Fruit fly (Drosophila melanogaster) whole organism, embryonic: ENCODE results near the gene Tlk.
A peak's percentile ranks its signal among the peaks of the same experiment; 100 is the strongest.

Experiments
- Awh ChIP-seq: fragments of 200-800 bp; sonication (Bioruptor generic); IDR thresholded peaks from 2 replicates; pipeline ENCODE4, ENCODE4 v1.3.6; 2022; ENCODE audit warnings: missing biosample characterization, missing genetic modification characterization
- Blimp-1 ChIP-seq: fragments of 200-800 bp; sonication (Bioruptor generic); optimal IDR thresholded peaks from 3 replicates; lab custom pipeline; 2018; ENCODE audit warnings: missing biosample characterization, missing genetic modification characterization, mild to moderate bottlenecking, moderate library complexity, missing genetic modification reagents
- CG10979 ChIP-seq: fragments of 200-800 bp; sonication (Bioruptor generic); optimal IDR thresholded peaks from 2 replicates; lab custom pipeline; 2018; ENCODE audit warnings: missing biosample characterization, mild to moderate bottlenecking, missing genetic modification characterization, moderate library complexity
- CG11695 ChIP-seq: fragments of 200-800 bp; sonication (Bioruptor generic); IDR thresholded peaks from 3 replicates; pipeline ENCODE4 v1.3.6; 2022; ENCODE audit warnings: missing biosample characterization, missing genetic modification characterization
- CG12155 ChIP-seq: fragments of 200-800 bp; sonication (Bioruptor generic); optimal IDR thresholded peaks from 3 replicates; lab custom pipeline; 2016; ENCODE audit warnings: missing biosample characterization, missing genetic modification characterization
- CG12744 ChIP-seq: fragments of 200-800 bp; sonication (Bioruptor generic); optimal IDR thresholded peaks from 2 replicates; lab custom pipeline; 2016; ENCODE audit warnings: missing biosample characterization, missing genetic modification characterization
- CG13624 ChIP-seq: fragments of 200-800 bp; sonication (Bioruptor generic); optimal IDR thresholded peaks from 2 replicates; lab custom pipeline; 2016; ENCODE audit warnings: missing biosample characterization, missing genetic modification characterization
- CG1602 ChIP-seq: fragments of 200-800 bp; sonication (Bioruptor generic); optimal IDR thresholded peaks from 3 replicates; lab custom pipeline; 2016; ENCODE audit warnings: missing biosample characterization, missing genetic modification characterization
- CG17359 ChIP-seq: fragments of 200-800 bp; sonication (Bioruptor generic); optimal IDR thresholded peaks from 3 replicates; lab custom pipeline; 2018; ENCODE audit warnings: missing biosample characterization, mild to moderate bottlenecking, missing genetic modification characterization, moderate library complexity
- CG18619 ChIP-seq: fragments of 200-800 bp; sonication (Bioruptor generic); optimal IDR thresholded peaks from 3 replicates; lab custom pipeline; 2017; ENCODE audit warnings: missing biosample characterization, mild to moderate bottlenecking, missing genetic modification characterization
- CG2120 ChIP-seq: fragments of 200-800 bp; sonication (Bioruptor generic); optimal IDR thresholded peaks from 3 replicates; lab custom pipeline; 2016; ENCODE audit warnings: missing biosample characterization, missing genetic modification characterization
- CG31365 ChIP-seq: fragments of 200-800 bp; sonication (Bioruptor generic); optimal IDR thresholded peaks from 2 replicates; lab custom pipeline; 2018; ENCODE audit warnings: missing biosample characterization, mild to moderate bottlenecking, missing genetic modification characterization
- CG3838 ChIP-seq: fragments of 200-800 bp; sonication (Bioruptor generic); optimal IDR thresholded peaks from 3 replicates; lab custom pipeline; 2016; ENCODE audit warnings: missing biosample characterization, missing genetic modification characterization
- CG6689 ChIP-seq: fragments of 200-800 bp; sonication (Bioruptor generic); IDR thresholded peaks from 2 replicates; pipeline ENCODE4 v1.3.6; 2022; ENCODE audit warnings: missing biosample characterization, missing genetic modification characterization
- CG6765 ChIP-seq: fragments of 200-800 bp; sonication (Bioruptor generic); optimal IDR thresholded peaks from 3 replicates; lab custom pipeline; 2017; ENCODE audit warnings: missing biosample characterization, mild to moderate bottlenecking, missing genetic modification characterization
- CG6791 ChIP-seq: fragments of 200-800 bp; sonication (Bioruptor generic); IDR thresholded peaks from 3 replicates; pipeline ENCODE4 v1.3.6; 2022; ENCODE audit warnings: missing biosample characterization, missing genetic modification characterization; ENCODE audit not compliant: partially characterized antibody
- CG6854 ChIP-seq: fragments of 200-800 bp; sonication (Bioruptor generic); optimal IDR thresholded peaks from 3 replicates; lab custom pipeline; 2017; ENCODE audit warnings: missing biosample characterization, mild to moderate bottlenecking, missing genetic modification characterization
- CG7963 ChIP-seq: fragments of 200-800 bp; sonication (Bioruptor generic); IDR thresholded peaks from 3 replicates; pipeline ENCODE4 v1.3.6; 2022; ENCODE audit warnings: missing biosample characterization, missing genetic modification characterization; ENCODE audit not compliant: partially characterized antibody
- CG9215 ChIP-seq: fragments of 200-800 bp; sonication (Bioruptor generic); IDR thresholded peaks from 2 replicates; pipeline ENCODE4 v1.3.6; 2022; ENCODE audit warnings: missing biosample characterization, missing genetic modification characterization
- CG9817 ChIP-seq: fragments of 200-800 bp; sonication (Bioruptor generic); optimal IDR thresholded peaks from 2 replicates; lab custom pipeline; 2018; ENCODE audit warnings: missing biosample characterization, mild to moderate bottlenecking, missing genetic modification characterization, moderate library complexity
- CTCF ChIP-seq: fragments of 200-800 bp; sonication (Bioruptor generic); optimal IDR thresholded peaks from 2 replicates; lab custom pipeline; 2017; ENCODE audit warnings: missing biosample characterization, mild to moderate bottlenecking, missing genetic modification characterization, moderate library complexity
- Ets65A ChIP-seq: fragments of 200-800 bp; sonication (Bioruptor generic); peaks from one replicate; lab custom pipeline; 2016; ENCODE audit warnings: missing biosample characterization, missing genetic modification characterization
- HLH4C ChIP-seq: fragments of 200-800 bp; sonication (Bioruptor generic); IDR thresholded peaks from 3 replicates; pipeline ENCODE4 v1.3.6; 2022; ENCODE audit warnings: missing biosample characterization, missing genetic modification characterization; ENCODE audit not compliant: partially characterized antibody
- Med ChIP-seq: fragments of 200-800 bp; sonication (Bioruptor generic); peaks from one replicate; lab custom pipeline; 2016; ENCODE audit warnings: missing biosample characterization, missing genetic modification characterization, mild to moderate bottlenecking, inconsistent platforms, moderate library complexity
- Pdp1 ChIP-seq, 2 experiments: fragments of 200-800 bp; sonication (Bioruptor generic); optimal IDR thresholded peaks; 3 replicates each; lab custom pipeline; 2016; ENCODE audit warnings: missing biosample characterization in 2 of 2, missing genetic modification characterization in 2 of 2, mild to moderate bottlenecking in 1 of 2, moderate library complexity in 1 of 2
- Sox102F ChIP-seq: fragments of 200-800 bp; sonication (Bioruptor generic); optimal IDR thresholded peaks from 2 replicates; lab custom pipeline; 2018; ENCODE audit warnings: missing biosample characterization, mild to moderate bottlenecking, missing genetic modification characterization, moderate library complexity
- Xrp1 ChIP-seq: fragments of 200-800 bp; sonication (Bioruptor generic); IDR thresholded peaks from 2 replicates; pipeline ENCODE4 v1.3.6; 2022; ENCODE audit warnings: missing biosample characterization, missing genetic modification characterization
- bab2 ChIP-seq: fragments of 200-800 bp; sonication (Bioruptor generic); optimal IDR thresholded peaks from 2 replicates; lab custom pipeline; 2016; ENCODE audit warnings: missing biosample characterization, missing genetic modification characterization
- bsh ChIP-seq, 2 experiments: fragments of 200-800 bp; sonication (Bioruptor generic); optimal IDR thresholded peaks; 2 replicates each; lab custom pipeline; 2017 to 2018; ENCODE audit warnings: mild to moderate bottlenecking in 2 of 2, missing biosample characterization in 2 of 2, missing genetic modification characterization in 2 of 2, moderate library complexity in 1 of 2
- danr ChIP-seq: fragments of 200-800 bp; sonication (Bioruptor generic); IDR thresholded peaks from 2 replicates; pipeline ENCODE4 v1.3.6; 2022; ENCODE audit warnings: missing biosample characterization, missing genetic modification characterization
- emc ChIP-seq: fragments of 200-800 bp; sonication (Bioruptor generic); optimal IDR thresholded peaks from 2 replicates; lab custom pipeline; 2016; ENCODE audit warnings: missing biosample characterization, missing genetic modification characterization
- gcm2 ChIP-seq: fragments of 200-800 bp; sonication (Bioruptor generic); optimal IDR thresholded peaks from 2 replicates; lab custom pipeline; 2016; ENCODE audit warnings: missing biosample characterization, missing genetic modification characterization
- gsb ChIP-seq: fragments of 200-800 bp; sonication (Bioruptor generic); IDR thresholded peaks from 2 replicates; pipeline ENCODE4 v1.3.6; 2022; ENCODE audit warnings: missing biosample characterization, missing genetic modification characterization
- ken ChIP-seq: fragments of 200-800 bp; sonication (Bioruptor generic); IDR thresholded peaks from 3 replicates; pipeline ENCODE4 v1.3.6; 2022; ENCODE audit warnings: missing biosample characterization, missing genetic modification characterization
- lab ChIP-seq: fragments of 200-800 bp; sonication (Bioruptor generic); optimal IDR thresholded peaks from 3 replicates; lab custom pipeline; 2017; ENCODE audit warnings: missing biosample characterization, missing genetic modification characterization, mild to moderate bottlenecking, moderate library complexity, missing genetic modification reagents
- lola ChIP-seq, 3 experiments: fragments of >200 bp in 2 of 3; fragments of 200-800 bp in 1 of 3; sonication (Bioruptor generic) in 1 of 3; optimal IDR thresholded peaks; 2 replicates each; lab custom pipeline; 2017 to 2019; ENCODE audit warnings: missing biosample characterization in 3 of 3, missing genetic modification characterization in 3 of 3, mild to moderate bottlenecking in 1 of 3, moderate library complexity in 1 of 3
- org-1 ChIP-seq: fragments of 200-800 bp; sonication (Bioruptor generic); optimal IDR thresholded peaks from 2 replicates; lab custom pipeline; 2017; ENCODE audit warnings: missing biosample characterization, missing genetic modification characterization
- p53 ChIP-seq: fragments of 200-800 bp; sonication (Bioruptor generic); optimal IDR thresholded peaks from 2 replicates; lab custom pipeline; 2016; ENCODE audit warnings: missing biosample characterization, missing genetic modification characterization
- prd ChIP-seq, 3 experiments: fragments of >200 bp in 2 of 3; fragments of 200-800 bp in 1 of 3; sonication (Bioruptor generic) in 1 of 3; optimal IDR thresholded peaks in 2 of 3; IDR thresholded peaks in 1 of 3; 2 replicates in 2 of 3; 3 replicates in 1 of 3; pipeline versions ENCODE4 v1.3.6 to Lab custom; 2017 to 2022; ENCODE audit warnings: missing biosample characterization in 1 of 3, missing genetic modification characterization in 1 of 3
- repo ChIP-seq: fragments of 200-800 bp; sonication (Bioruptor generic); optimal IDR thresholded peaks from 2 replicates; lab custom pipeline; 2016; ENCODE audit warnings: missing biosample characterization, missing genetic modification characterization
- row ChIP-seq: fragments of 200-800 bp; sonication (Bioruptor generic); IDR thresholded peaks from 3 replicates; pipeline ENCODE4 v1.3.6; 2022; ENCODE audit warnings: missing biosample characterization, missing genetic modification characterization
- ssp ChIP-seq: fragments of 200-800 bp; sonication (Bioruptor generic); IDR thresholded peaks from 2 replicates; pipeline ENCODE4 v1.3.6; 2022; ENCODE audit warnings: missing biosample characterization, missing genetic modification characterization
- stwl ChIP-seq: fragments of 200-800 bp; sonication (Bioruptor generic); optimal IDR thresholded peaks from 3 replicates; lab custom pipeline; 2018; ENCODE audit warnings: missing biosample characterization, mild to moderate bottlenecking, missing genetic modification characterization, moderate library complexity
- trem ChIP-seq: fragments of 200-800 bp; optimal IDR thresholded peaks from 3 replicates; lab custom pipeline; 2019; ENCODE audit warnings: missing biosample characterization, mild to moderate bottlenecking, missing genetic modification characterization, moderate library complexity
- twi ChIP-seq: fragments of 200-800 bp; optimal IDR thresholded peaks from 2 replicates; lab custom pipeline; 2019; ENCODE audit warnings: missing biosample characterization, mild to moderate bottlenecking, missing genetic modification characterization, moderate library complexity
- usp ChIP-seq: fragments of >200 bp; optimal IDR thresholded peaks from 2 replicates; lab custom pipeline; 2017; ENCODE audit warnings: missing biosample characterization, missing genetic modification characterization
- vvl ChIP-seq: fragments of 200-800 bp; sonication (Bioruptor generic); IDR thresholded peaks from 2 replicates; pipeline ENCODE4 v1.3.6; 2022; ENCODE audit warnings: missing biosample characterization, missing genetic modification characterization
- wek ChIP-seq: fragments of 200-800 bp; sonication (Bioruptor generic); optimal IDR thresholded peaks from 3 replicates; lab custom pipeline; 2018; ENCODE audit warnings: missing biosample characterization, mild to moderate bottlenecking, missing genetic modification characterization, moderate library complexity

Gene Tlk

dm6 chrX:3750232-3751075, 30.6 kb downstream of the Tlk start (continued):
- TF ChIP-seq usp (no peak), CG11695 (GFP tag; lab: Robert Waterston, UW) (peak; percentile 90), CG3838 (peak; percentile 63), CG17359 (tag; lab: Kevin White, UChicago) (peak; percentile 91), ken (GFP tag; lab: Robert Waterston, UW) (peak; percentile 82; the same call in 2 of the 3 replicates), Med (GFP tag; lab: Kevin White, UChicago) (peak; percentile 98), wek (GFP tag; lab: Kevin White, UChicago) (peak; percentile 67), Sox102F (GFP tag; lab: Kevin White, UChicago) (peak; percentile 92), CG6765 (GFP tag; lab: Kevin White, UChicago) (peak; percentile 66), prd (optimal IDR thresholded peaks at IDR 0.05; lab: Kevin White, UChicago) (no peak), prd (GFP tag; IDR thresholded peaks at IDR 0.05; lab: Robert Waterston, UW) (peak; percentile 94), repo (GFP tag; lab: Kevin White, UChicago) (peak; percentile 70), Xrp1 (GFP tag; lab: Robert Waterston, UW) (peak; percentile 90), lab (GFP tag; lab: Kevin White, UChicago) (peak; percentile 91), lola (GFP tag; optimal IDR thresholded peaks at IDR 0.05; lab: Kevin White, UChicago) (peak in 2 of 3 experiments; percentile 12 to 74), Ets65A (GFP tag; lab: Kevin White, UChicago) (peak; percentile 98), CG9817 (peak; percentile 88), p53 (GFP tag; lab: Kevin White, UChicago) (peak; percentile 19), Awh (peak; percentile 79), row (GFP tag; lab: Robert Waterston, UW) (peak; percentile 97), Pdp1 (GFP tag; optimal IDR thresholded peaks at IDR 0.05; lab: Kevin White, UChicago) (peak; percentile 58 to 86), CG13624 (GFP tag; lab: Kevin White, UChicago) (peak; percentile 70), CG2120 (GFP tag; lab: Kevin White, UChicago) (peak; percentile 88), CG9215 (GFP tag; lab: Robert Waterston, UW) (peak; percentile 81), org-1 (GFP tag; lab: Kevin White, UChicago) (peak; percentile 92), bab2 (GFP tag; lab: Kevin White, UChicago) (peak; percentile 86), twi (tag; lab: Kevin White, UChicago) (peak; percentile 67), CG7963 (GFP tag; lab: Robert Waterston, UW) (no peak), ssp (GFP tag; lab: Robert Waterston, UW) (peak; percentile 79), CG6854 (GFP tag; lab: Kevin White, UChicago) (peak; percentile 72), CG18619 (GFP tag; lab: Kevin White, UChicago) (peak; percentile 86), emc (GFP tag; lab: Kevin White, UChicago) (peak; percentile 70), trem (tag; lab: Kevin White, UChicago) (peak; percentile 55), CG6689 (GFP tag; lab: Robert Waterston, UW) (peak; percentile 92), danr (peak; percentile 75), CG1602 (peak; percentile 71), HLH4C (no peak), CG12155 (peak; percentile 79), CTCF (GFP tag; lab: Kevin White, UChicago) (peak; percentile 39), vvl (GFP tag; lab: Robert Waterston, UW) (peak; percentile 94), stwl (tag; lab: Kevin White, UChicago) (no peak), CG6791 (GFP tag; lab: Robert Waterston, UW) (no peak), CG12744 (GFP tag; lab: Kevin White, UChicago) (peak; percentile 68), gcm2 (GFP tag; lab: Kevin White, UChicago) (peak; percentile 75), Blimp-1 (peak; percentile 89), bsh (GFP tag; optimal IDR thresholded peaks at IDR 0.05; lab: Kevin White, UChicago) (peak; percentile 68 to 94), CG31365 (tag; lab: Kevin White, UChicago) (peak; percentile 75), gsb (GFP tag; lab: Robert Waterston, UW) (peak; percentile 82), CG10979 (tag; lab: Kevin White, UChicago) (peak; percentile 85)
